Worm (Caenorhabditis elegans) whole organism, early embryonic: Measurements from ENCODE around the gene lin-49.

Experiments used
- B0310.2 ChIP-seq: sonication (generic microtip); optimal IDR thresholded peaks from 2 replicates; lab custom pipeline; 2016; ENCODE audit warnings: mild to moderate bottlenecking, missing genetic modification characterization, missing compliant biosample characterization
- F13C5.2 ChIP-seq: sonication (generic microtip); optimal IDR thresholded peaks from 2 replicates; lab custom pipeline; 2017; ENCODE audit warnings: mild to moderate bottlenecking, missing genetic modification characterization, inconsistent platforms, missing compliant biosample characterization
- aly-1 ChIP-seq: sonication (generic microtip); optimal IDR thresholded peaks from 2 replicates; lab custom pipeline; 2016; ENCODE audit warnings: missing genetic modification characterization, missing compliant biosample characterization
- ama-1 ChIP-seq: fragments of 150-350 bp; optimal IDR thresholded peaks from 2 replicates; lab custom pipeline; 2014
- ceh-13 ChIP-seq: fragments of 200-800 bp; sonication (Bioruptor generic); optimal IDR thresholded peaks from 2 replicates; lab custom pipeline; 2018; ENCODE audit warnings: mild to moderate bottlenecking, missing genetic modification characterization, missing compliant biosample characterization
- ceh-36 ChIP-seq: sonication (generic microtip); optimal IDR thresholded peaks from 2 replicates; lab custom pipeline; 2016; ENCODE audit warnings: missing genetic modification characterization, inconsistent platforms, missing compliant biosample characterization
- ets-7 ChIP-seq: sonication (generic microtip); optimal IDR thresholded peaks from 2 replicates; lab custom pipeline; 2016; ENCODE audit warnings: missing genotype, missing genetic modification characterization, missing compliant biosample characterization
- flt-1 ChIP-seq: fragments of 200-800 bp; sonication (Bioruptor generic); IDR thresholded peaks from 2 replicates; pipeline ENCODE4 v1.3.6; 2022; ENCODE audit warnings: missing genetic modification characterization, missing compliant biosample characterization
- hmbx-1 ChIP-seq: sonication (generic microtip); optimal IDR thresholded peaks from 2 replicates; lab custom pipeline; 2016; ENCODE audit warnings: mild to moderate bottlenecking, missing genetic modification characterization, missing compliant biosample characterization
- hmg-4 ChIP-seq: fragments of 200-800 bp; sonication (Bioruptor generic); optimal IDR thresholded peaks from 2 replicates; lab custom pipeline; 2018; ENCODE audit warnings: mild to moderate bottlenecking, missing genetic modification characterization, missing compliant biosample characterization
- hnd-1 ChIP-seq: sonication (generic microtip); optimal IDR thresholded peaks from 2 replicates; lab custom pipeline; 2016; ENCODE audit warnings: missing genetic modification characterization, missing compliant biosample characterization
- pes-1 ChIP-seq: fragments of 200-800 bp; sonication (Bioruptor generic); IDR thresholded peaks from 2 replicates; pipeline ENCODE4 v1.3.6; 2022; ENCODE audit warnings: missing genetic modification reagents, missing genetic modification characterization, missing compliant biosample characterization
- scrt-1 ChIP-seq: fragments of 200-800 bp; sonication (Bioruptor generic); IDR thresholded peaks from 2 replicates; pipeline ENCODE4 v1.3.6; 2022; ENCODE audit warnings: missing genetic modification characterization, missing compliant biosample characterization
- sea-1 ChIP-seq: fragments of 200-800 bp; sonication (Bioruptor generic); conservative IDR thresholded peaks from 2 replicates; pipeline ENCODE4 v1.3.6; 2022; ENCODE audit warnings: missing genetic modification characterization, missing compliant biosample characterization
- tbx-11 ChIP-seq: fragments of 200-800 bp; sonication (Bioruptor generic); IDR thresholded peaks from 2 replicates; pipeline ENCODE4 v1.3.6; 2022; ENCODE audit warnings: missing genetic modification characterization, missing compliant biosample characterization
- tbx-37 ChIP-seq: fragments of 200-800 bp; sonication (Bioruptor generic); conservative IDR thresholded peaks from 2 replicates; pipeline ENCODE4 v1.3.6; 2022; ENCODE audit warnings: missing genetic modification reagents, missing genetic modification characterization, missing compliant biosample characterization
- tra-4 ChIP-seq: sonication (generic microtip); optimal IDR thresholded peaks from 2 replicates; lab custom pipeline; 2017; ENCODE audit warnings: missing genetic modification characterization, missing compliant biosample characterization

Gene lin-49

DNA sequence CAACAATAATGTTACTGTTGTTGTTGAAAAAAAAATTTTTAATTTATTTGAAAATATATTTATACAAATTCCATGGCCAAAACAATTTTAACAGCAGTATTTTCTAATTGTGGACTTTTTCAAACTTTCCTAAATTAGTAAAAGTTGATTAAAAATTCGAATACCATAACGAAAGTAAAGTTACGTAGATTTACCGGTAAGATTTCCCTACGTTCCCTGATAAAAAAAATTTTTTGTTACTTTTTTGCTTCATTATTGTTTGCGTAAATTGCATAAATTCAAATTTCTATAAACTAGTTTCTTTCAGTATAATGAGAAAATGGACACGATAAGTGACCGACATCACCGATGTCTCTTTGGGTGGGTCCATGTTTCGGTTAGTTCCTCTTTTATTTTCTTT, 11.5 kb upstream of the lin-49 start, which contains the start of gene F42A9.6:
TSS of gene F42A9.6 (plus strand) at position 301 of the 400 bp plus-strand sequence.
- TF ChIP-seq hnd-1 (tag; lab: Kevin White, UChicago) (no peak), sea-1 (GFP tag; lab: Robert Waterston, UW) (no peak), ama-1 (lab: Kevin White, UChicago) (no peak), F13C5.2 (tag; lab: Kevin White, UChicago) (no peak), hmbx-1 (tag; lab: Kevin White, UChicago) (no peak), ets-7 (tag; lab: Kevin White, UChicago) (no peak)

- TF ChIP-seq hmg-4 (GFP tag; lab: Kevin White, UChicago) (no peak), aly-1 (tag; lab: Kevin White, UChicago) (no peak), F13C5.2 (tag; lab: Kevin White, UChicago) (no peak), tbx-37 (no peak), tra-4 (tag; lab: Kevin White, UChicago) (no peak), hnd-1 (tag; lab: Kevin White, UChicago) (no peak), ama-1 (lab: Kevin White, UChicago) (no peak), sea-1 (GFP tag; lab: Robert Waterston, UW) (no peak), flt-1 (GFP tag; lab: Robert Waterston, UW) (no peak), B0310.2 (no peak), tbx-11 (no peak), scrt-1 (GFP tag; lab: Robert Waterston, UW) (no peak), ceh-36 (tag; lab: Kevin White, UChicago) (no peak), ceh-13 (no peak), pes-1 (GFP tag; lab: Robert Waterston, UW) (no peak), hmbx-1 (tag; lab: Kevin White, UChicago) (no peak), ets-7 (tag; lab: Kevin White, UChicago) (no peak)
Measured at ce11 chrIV:8611886-8612542, 8.5 kb upstream of the lin-49 start, which contains the start of the genes F42A9.17 and cyp-33E2. Gene F42A9.17, minus strand, starts transcription at chrIV:8611936. Gene cyp-33E2, plus strand, starts transcription at chrIV:8612334.

ce11 chrIV:8614680-8615079, 5.8 kb upstream of the lin-49 start, which contains the start of gene cyp-33E3:
Gene cyp-33E3, plus strand, starts transcription at chrIV:8614995.
- TF ChIP-seq pes-1 (GFP tag; lab: Robert Waterston, UW) (no peak), ceh-36 (tag; lab: Kevin White, UChicago) (no peak), tbx-37 (no peak)

DNA sequence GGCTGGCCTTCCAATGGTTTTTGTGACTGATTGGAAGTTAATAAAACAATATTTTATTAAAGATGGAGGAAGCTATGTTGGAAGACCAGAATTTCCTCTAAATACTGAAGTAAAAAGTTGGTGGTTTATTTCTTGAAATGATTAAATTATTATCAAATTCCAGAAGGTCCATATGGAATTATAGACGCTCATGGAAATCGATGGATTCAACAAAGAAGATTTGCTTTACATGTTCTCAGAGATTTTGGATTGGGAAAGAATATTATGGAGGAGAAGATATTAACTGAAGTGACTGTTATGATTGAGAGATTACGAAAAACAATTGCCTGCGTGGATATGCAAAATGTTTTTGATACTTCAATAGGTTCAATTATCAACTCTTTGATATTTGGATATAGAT, 5.2 kb upstream of the lin-49 start:
- TF ChIP-seq aly-1 (tag; lab: Kevin White, UChicago), result no peak
- TF ChIP-seq sea-1 (GFP tag; lab: Robert Waterston, UW), result no peak
- no peak for TF ChIP-seq scrt-1 (GFP tag; lab: Robert Waterston, UW)
- TF ChIP-seq tbx-37, result no peak
- TF ChIP-seq hmbx-1 (tag; lab: Kevin White, UChicago), result no peak
- no peak for TF ChIP-seq pes-1 (GFP tag; lab: Robert Waterston, UW)
- TF ChIP-seq ceh-36 (tag; lab: Kevin White, UChicago), result no peak
- no peak for TF ChIP-seq ama-1 (lab: Kevin White, UChicago)
- no peak for TF ChIP-seq B0310.2
- no peak for TF ChIP-seq ceh-13
- TF ChIP-seq flt-1 (GFP tag; lab: Robert Waterston, UW), result no peak
- no peak for TF ChIP-seq ets-7 (tag; lab: Kevin White, UChicago)
- no peak for TF ChIP-seq tra-4 (tag; lab: Kevin White, UChicago)
- no peak for TF ChIP-seq hmg-4 (GFP tag; lab: Kevin White, UChicago)
- no peak for TF ChIP-seq F13C5.2 (tag; lab: Kevin White, UChicago)
- no peak for TF ChIP-seq hnd-1 (tag; lab: Kevin White, UChicago)
- no peak for TF ChIP-seq tbx-11

ce11 chrIV:8617047-8617446, 3.4 kb upstream of the lin-49 start, which contains the start of the genes F42A9.7 and F42A9.3:
Gene F42A9.7, minus strand, starts transcription at chrIV:8617147.
Gene F42A9.3, plus strand, starts transcription at chrIV:8617260.
- no peak for TF ChIP-seq pes-1 (GFP tag; lab: Robert Waterston, UW)
- TF ChIP-seq sea-1 (GFP tag; lab: Robert Waterston, UW), result no peak
- TF ChIP-seq tbx-11, result no peak
- TF ChIP-seq flt-1 (GFP tag; lab: Robert Waterston, UW), result no peak
- TF ChIP-seq ceh-13, result no peak
- TF ChIP-seq aly-1 (tag; lab: Kevin White, UChicago), result no peak
- TF ChIP-seq tbx-37, result no peak
- TF ChIP-seq scrt-1 (GFP tag; lab: Robert Waterston, UW), result no peak
- TF ChIP-seq ets-7 (tag; lab: Kevin White, UChicago), result no peak
- no peak for TF ChIP-seq ama-1 (lab: Kevin White, UChicago)
- TF ChIP-seq tra-4 (tag; lab: Kevin White, UChicago), result no peak
- TF ChIP-seq hmg-4 (GFP tag; lab: Kevin White, UChicago), result no peak
- TF ChIP-seq B0310.2, result no peak
- no peak for TF ChIP-seq F13C5.2 (tag; lab: Kevin White, UChicago)
- TF ChIP-seq ceh-36 (tag; lab: Kevin White, UChicago), result no peak

- no peak for TF ChIP-seq F13C5.2 (tag; lab: Kevin White, UChicago)
- no peak for TF ChIP-seq hmbx-1 (tag; lab: Kevin White, UChicago)
- no peak for TF ChIP-seq ama-1 (lab: Kevin White, UChicago)
- no peak for TF ChIP-seq flt-1 (GFP tag; lab: Robert Waterston, UW)
- TF ChIP-seq sea-1 (GFP tag; lab: Robert Waterston, UW), result no peak
Measured at ce11 chrIV:8618698-8619097, 1.8 kb upstream of the lin-49 start, which contains the start of gene F42A9.8. Gene F42A9.8, minus strand, starts transcription at chrIV:8618785.

- TF ChIP-seq ceh-36 (tag; lab: Kevin White, UChicago) (no peak), hmg-4 (GFP tag; lab: Kevin White, UChicago) (no peak), ama-1 (lab: Kevin White, UChicago) (no peak), flt-1 (GFP tag; lab: Robert Waterston, UW) (no peak), hnd-1 (tag; lab: Kevin White, UChicago) (no peak), tra-4 (tag; lab: Kevin White, UChicago) (no peak), aly-1 (tag; lab: Kevin White, UChicago) (no peak), ets-7 (tag; lab: Kevin White, UChicago) (no peak), B0310.2 (no peak), sea-1 (GFP tag; lab: Robert Waterston, UW) (no peak), F13C5.2 (tag; lab: Kevin White, UChicago) (no peak), scrt-1 (GFP tag; lab: Robert Waterston, UW) (no peak), tbx-11 (no peak), tbx-37 (no peak)
Measured at ce11 chrIV:8625730-8626129, 5.2 kb downstream of the lin-49 start.
